Worm (Caenorhabditis elegans): ENCODE measurements around the gene C05D12.1.

ce11 chrII:11376026-11376425, 39.5 kb downstream of the C05D12.1 start:
- TF ChIP-seq fos-1 (tag; optimal IDR thresholded peaks at IDR 0.05) (no peak), elt-1 (tag; optimal IDR thresholded peaks at IDR 0.05) (no peak), snpc-4 (tag; optimal IDR thresholded peaks at IDR 0.05) (no peak), ztf-11 (tag; optimal IDR thresholded peaks at IDR 0.05) (no peak), lin-39 (tag; optimal IDR thresholded peaks at IDR 0.05) (no peak), sem-4 (tag; optimal IDR thresholded peaks at IDR 0.05) (no peak), blmp-1 (tag; optimal IDR thresholded peaks at IDR 0.05; ENCODE audit: insufficient read depth) (no peak), unc-55 (GFP tag; optimal IDR thresholded peaks at IDR 0.05) (no peak), dmd-4 (tag; optimal IDR thresholded peaks at IDR 0.05) (no peak), lin-13 (GFP tag; optimal IDR thresholded peaks at IDR 0.05) (no peak), ama-1 (optimal IDR thresholded peaks at IDR 0.05) (no peak), skn-1 (tag; optimal IDR thresholded peaks at IDR 0.05) (no peak), nhr-25 (tag; optimal IDR thresholded peaks at IDR 0.05) (no peak), elt-3 (tag; optimal IDR thresholded peaks at IDR 0.05) (no peak)

Data from whole organism, L2 larva.